Worm (Caenorhabditis elegans) whole organism, young adult: ENCODE data around the gene F20D6.1.

Source experiments
- F57C9.4 ChIP-seq: sonication (generic microtip); optimal IDR thresholded peaks from 2 replicates; lab custom pipeline; 2017; ENCODE audit warnings: mild to moderate bottlenecking, missing genetic modification characterization, missing compliant biosample characterization
- pha-4 ChIP-seq: fragments of 150-350 bp; sonication (generic microtip); optimal IDR thresholded peaks from 2 replicates; lab custom pipeline; 2014; ENCODE audit warnings: missing biosample characterization, missing genetic modification reagents, missing genetic modification characterization

DNA sequence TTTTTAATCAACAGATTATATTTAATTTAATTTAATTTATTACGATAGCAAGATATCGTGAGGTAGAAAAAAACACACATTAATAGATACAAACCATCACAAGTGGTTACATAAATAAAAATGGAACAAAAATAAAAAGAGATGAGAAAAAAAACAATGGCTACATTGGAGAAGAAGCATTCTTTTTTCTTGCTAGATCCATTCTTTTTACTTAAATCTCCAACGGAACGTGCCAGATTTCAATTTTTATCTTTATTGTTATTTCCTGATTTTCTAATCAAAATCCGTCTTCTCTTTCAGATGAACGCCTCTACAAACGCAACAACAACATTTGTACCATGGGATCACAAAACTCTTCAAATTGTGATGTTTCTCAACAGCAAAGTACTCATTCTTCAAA is 46.9 kb upstream of the F20D6.1 start, which contains the start of gene D1014.2:
- no peak for TF ChIP-seq F57C9.4 (tag; lab: Kevin White, UChicago)
- TF ChIP-seq pha-4 (tag; lab: Kevin White, UChicago), result no peak
